Worm (Caenorhabditis elegans) whole organism, mixed stage, embryonic: ENCODE data around the gene T25G12.13.
A peak's percentile ranks its signal among the peaks of the same experiment; 100 is the strongest.

ENCODE experiments used
- bed-3 ChIP-seq: fragments of 200-800 bp; sonication (Bioruptor generic); optimal IDR thresholded peaks from 3 replicates; lab custom pipeline; 2018; ENCODE audit warnings: mild to moderate bottlenecking, missing genetic modification characterization, moderate library complexity, missing compliant biosample characterization
- blmp-1 ChIP-seq: fragments of 150-350 bp; optimal IDR thresholded peaks from 2 replicates; lab custom pipeline; 2014; ENCODE audit warnings: missing biosample characterization, missing genetic modification characterization
- ceh-39 ChIP-seq: fragments of 150-350 bp; optimal IDR thresholded peaks from 2 replicates; lab custom pipeline; 2014; ENCODE audit warnings: missing biosample characterization, missing genetic modification characterization
- ceh-43 ChIP-seq: fragments of 200-800 bp; sonication (Bioruptor generic); optimal IDR thresholded peaks from 2 replicates; lab custom pipeline; 2018; ENCODE audit warnings: mild to moderate bottlenecking, missing genetic modification characterization, moderate library complexity, missing compliant biosample characterization
- ceh-83 ChIP-seq: fragments of 200-800 bp; sonication (Bioruptor generic); optimal IDR thresholded peaks from 2 replicates; lab custom pipeline; 2018; ENCODE audit warnings: mild to moderate bottlenecking, missing genetic modification characterization, missing compliant biosample characterization
- drap-1 ChIP-seq: fragments of 200-800 bp; sonication (Bioruptor generic); optimal IDR thresholded peaks from 3 replicates; lab custom pipeline; 2018; ENCODE audit warnings: mild to moderate bottlenecking, missing genetic modification characterization, missing compliant biosample characterization
- elt-1 ChIP-seq: sonication (generic microtip); optimal IDR thresholded peaks from 2 replicates; lab custom pipeline; 2017; ENCODE audit warnings: missing genetic modification characterization, mild to moderate bottlenecking, missing compliant biosample characterization, antibody characterized with exemption, moderate library complexity, borderline replicate concordance; ENCODE audit not compliant: insufficient read depth
- elt-3 ChIP-seq: fragments of 150-350 bp; optimal IDR thresholded peaks from 2 replicates; lab custom pipeline; 2014; ENCODE audit warnings: missing biosample characterization, missing genetic modification characterization
- flh-1 ChIP-seq: fragments of 200-800 bp; sonication (Bioruptor generic); optimal IDR thresholded peaks from 2 replicates; lab custom pipeline; 2018; ENCODE audit warnings: mild to moderate bottlenecking, missing genetic modification characterization, moderate library complexity, missing compliant biosample characterization
- ham-2 ChIP-seq: fragments of 200-800 bp; sonication (Bioruptor generic); optimal IDR thresholded peaks from 2 replicates; lab custom pipeline; 2018; ENCODE audit warnings: mild to moderate bottlenecking, missing genetic modification characterization, missing compliant biosample characterization
- hlh-1 ChIP-seq: fragments of 150-350 bp; optimal IDR thresholded peaks from 2 replicates; lab custom pipeline; 2014; ENCODE audit warnings: missing biosample characterization, missing genetic modification reagents, missing genetic modification characterization
- lin-13 ChIP-seq: fragments of 150-350 bp; optimal IDR thresholded peaks from 2 replicates; lab custom pipeline; 2014; ENCODE audit warnings: missing biosample characterization, missing genetic modification characterization
- lin-32 ChIP-seq: fragments of 200-800 bp; sonication (Bioruptor generic); optimal IDR thresholded peaks from 2 replicates; lab custom pipeline; 2018; ENCODE audit warnings: mild to moderate bottlenecking, missing genetic modification characterization, missing compliant biosample characterization
- lsy-2 ChIP-seq: fragments of 150-350 bp; optimal IDR thresholded peaks from 2 replicates; lab custom pipeline; 2014; ENCODE audit warnings: missing biosample characterization, missing genetic modification characterization
- mab-5 ChIP-seq: fragments of 150-350 bp; optimal IDR thresholded peaks from 2 replicates; lab custom pipeline; 2014; ENCODE audit warnings: missing biosample characterization, missing genetic modification characterization
- mls-2 ChIP-seq: sonication (generic microtip); optimal IDR thresholded peaks from 2 replicates; lab custom pipeline; 2016; ENCODE audit warnings: mild to moderate bottlenecking, missing genetic modification characterization, moderate library complexity, missing compliant biosample characterization
- nhr-12 ChIP-seq: fragments of 150-350 bp; optimal IDR thresholded peaks from 2 replicates; lab custom pipeline; 2014; ENCODE audit warnings: missing biosample characterization, missing genetic modification characterization
- nhr-2 ChIP-seq: fragments of 150-350 bp; optimal IDR thresholded peaks from 2 replicates; lab custom pipeline; 2014; ENCODE audit warnings: missing biosample characterization, missing genetic modification characterization
- nhr-237 ChIP-seq: fragments of 150-350 bp; optimal IDR thresholded peaks from 2 replicates; lab custom pipeline; 2014; ENCODE audit warnings: missing biosample characterization, missing genetic modification characterization
- nhr-28 ChIP-seq: fragments of 150-350 bp; optimal IDR thresholded peaks from 2 replicates; lab custom pipeline; 2014; ENCODE audit warnings: missing biosample characterization, missing genetic modification characterization
- nhr-76 ChIP-seq: sonication (generic microtip); optimal IDR thresholded peaks from 2 replicates; lab custom pipeline; 2017; ENCODE audit warnings: missing biosample characterization, missing genetic modification characterization
- pha-4 ChIP-seq: fragments of 150-350 bp; optimal IDR thresholded peaks from 2 replicates; lab custom pipeline; 2018; ENCODE audit warnings: missing biosample characterization, missing genetic modification reagents, missing genetic modification characterization
- sem-2 ChIP-seq: fragments of 200-800 bp; sonication (Bioruptor generic); optimal IDR thresholded peaks from 2 replicates; lab custom pipeline; 2018; ENCODE audit warnings: mild to moderate bottlenecking, missing genetic modification characterization, missing compliant biosample characterization
- snpc-4 ChIP-seq: fragments of 150-350 bp; optimal IDR thresholded peaks from 2 replicates; lab custom pipeline; 2014; ENCODE audit warnings: missing biosample characterization, missing genetic modification characterization
- sptf-1 ChIP-seq: sonication (generic microtip); optimal IDR thresholded peaks from 2 replicates; lab custom pipeline; 2017; ENCODE audit warnings: mild to moderate bottlenecking, missing genetic modification characterization, moderate library complexity, missing compliant biosample characterization
- unc-120 ChIP-seq: sonication (generic microtip); optimal IDR thresholded peaks from 2 replicates; lab custom pipeline; 2017; ENCODE audit warnings: missing genetic modification characterization, missing compliant biosample characterization; ENCODE audit not compliant: poor library complexity, severe bottlenecking
- unc-39 ChIP-seq: fragments of 150-350 bp; optimal IDR thresholded peaks from 2 replicates; lab custom pipeline; 2014; ENCODE audit warnings: missing biosample characterization, missing genetic modification characterization
- unc-62 ChIP-seq: fragments of 150-350 bp; optimal IDR thresholded peaks from 2 replicates; lab custom pipeline; 2014; ENCODE audit warnings: missing biosample characterization, missing genetic modification reagents, missing genetic modification characterization
- zip-8 ChIP-seq: fragments of 150-350 bp; optimal IDR thresholded peaks from 2 replicates; lab custom pipeline; 2014; ENCODE audit warnings: missing biosample characterization, missing genetic modification characterization
- ztf-11 ChIP-seq: fragments of 150-350 bp; optimal IDR thresholded peaks from 2 replicates; lab custom pipeline; 2014; ENCODE audit warnings: missing biosample characterization, missing genetic modification characterization

Gene T25G12.13

ce11 chrX:17209265-17209664 lies 33.9 kb upstream of the T25G12.13 start, which contains the start of gene T08G2.2:
Gene T08G2.2, minus strand, starts transcription at chrX:17209365.
- no peak for TF ChIP-seq lin-32 (GFP tag; lab: Kevin White, UChicago)
- TF ChIP-seq ham-2 (GFP tag; lab: Kevin White, UChicago), result no peak
- TF ChIP-seq ceh-39, result no peak
- no peak for TF ChIP-seq hlh-1 (tag; lab: Kevin White, UChicago)
- no peak for TF ChIP-seq unc-39
- TF ChIP-seq zip-8 (tag; lab: Kevin White, UChicago), result no peak
- no peak for TF ChIP-seq lin-13 (tag; lab: Kevin White, UChicago)
- no peak for TF ChIP-seq nhr-237 (tag; lab: Kevin White, UChicago)

- TF ChIP-seq ceh-39 (no peak), blmp-1 (tag; lab: Kevin White, UChicago) (peak; percentile 78)
Observed at ce11 chrX:17211513-17211912, 31.6 kb upstream of the T25G12.13 start.

ce11 chrX:17214803-17215202 lies 28.4 kb upstream of the T25G12.13 start, which contains the start of gene acdh-10:
Gene acdh-10, minus strand, starts transcription at chrX:17214903.
- no peak for TF ChIP-seq pha-4
- TF ChIP-seq lin-32 (GFP tag; lab: Kevin White, UChicago), result no peak
- no peak for TF ChIP-seq ham-2 (GFP tag; lab: Kevin White, UChicago)
- TF ChIP-seq bed-3 (GFP tag; lab: Kevin White, UChicago), result no peak
- no peak for TF ChIP-seq ceh-83 (GFP tag; lab: Kevin White, UChicago)
- no peak for TF ChIP-seq unc-39

- TF ChIP-seq nhr-76, result no peak
- TF ChIP-seq unc-39, result no peak
- no peak for TF ChIP-seq elt-3 (tag; lab: Kevin White, UChicago)
- TF ChIP-seq lin-32 (GFP tag; lab: Kevin White, UChicago), result no peak
- TF ChIP-seq mls-2 (tag; lab: Kevin White, UChicago), result no peak
- TF ChIP-seq sptf-1 (tag; lab: Kevin White, UChicago), result no peak
- no peak for TF ChIP-seq sem-2
- TF ChIP-seq nhr-12 (tag; lab: Kevin White, UChicago), result no peak
- TF ChIP-seq ztf-11 (tag; lab: Kevin White, UChicago), result no peak
- no peak for TF ChIP-seq nhr-28 (tag; lab: Kevin White, UChicago)
- no peak for TF ChIP-seq pha-4
- TF ChIP-seq elt-1 (tag; lab: Kevin White, UChicago), result no peak
- TF ChIP-seq snpc-4 (tag; lab: Kevin White, UChicago), result no peak
- TF ChIP-seq lsy-2 (tag; lab: Kevin White, UChicago), result no peak
- no peak for TF ChIP-seq drap-1 (GFP tag; lab: Kevin White, UChicago)
Observed at ce11 chrX:17215753-17216152, 27.4 kb upstream of the T25G12.13 start.

- TF ChIP-seq elt-1 (tag; lab: Kevin White, UChicago) (no peak), unc-120 (tag; lab: Kevin White, UChicago) (peak; percentile 4), pha-4 (no peak), zip-8 (tag; lab: Kevin White, UChicago) (no peak), mab-5 (tag; lab: Kevin White, UChicago) (no peak), flh-1 (GFP tag; lab: Kevin White, UChicago) (no peak), lsy-2 (tag; lab: Kevin White, UChicago) (no peak), nhr-12 (tag; lab: Kevin White, UChicago) (no peak), mls-2 (tag; lab: Kevin White, UChicago) (no peak), ceh-43 (GFP tag; lab: Kevin White, UChicago) (no peak), ztf-11 (tag; lab: Kevin White, UChicago) (no peak), nhr-76 (no peak), unc-62 (peak; percentile 53), nhr-2 (tag; lab: Kevin White, UChicago) (no peak), ceh-39 (no peak)
Observed at ce11 chrX:17216178-17216577, 27.0 kb upstream of the T25G12.13 start.
